Worm (Caenorhabditis elegans) whole organism, late embryonic: ENCODE results near the gene mtr-4.

ENCODE experiments used
- ceh-45 ChIP-seq: fragments of 200-800 bp; sonication (Bioruptor generic); IDR thresholded peaks from 2 replicates; pipeline ENCODE4 v1.3.6; 2022; ENCODE audit warnings: missing genetic modification reagents, missing genetic modification characterization, missing compliant biosample characterization
- ceh-9 ChIP-seq: sonication (generic microtip); optimal IDR thresholded peaks from 2 replicates; lab custom pipeline; 2016; ENCODE audit warnings: mild to moderate bottlenecking, missing genetic modification characterization, inconsistent platforms, missing compliant biosample characterization

- TF ChIP-seq ceh-9 (tag; lab: Kevin White, UChicago), result no peak
- no peak for TF ChIP-seq ceh-45 (GFP tag; lab: Robert Waterston, UW)
Measured at ce11 chrIV:9822585-9822984, 2.9 kb upstream of the mtr-4 start.
